Worm (Caenorhabditis elegans) whole organism, early embryonic: Measurements from ENCODE around the gene Y62H9A.1.

Source experiments
- F13C5.2 ChIP-seq: sonication (generic microtip); optimal IDR thresholded peaks from 2 replicates; lab custom pipeline; 2017; ENCODE audit warnings: mild to moderate bottlenecking, missing genetic modification characterization, inconsistent platforms, missing compliant biosample characterization
- ama-1 ChIP-seq: fragments of 150-350 bp; optimal IDR thresholded peaks from 2 replicates; lab custom pipeline; 2014
- ceh-36 ChIP-seq: sonication (generic microtip); optimal IDR thresholded peaks from 2 replicates; lab custom pipeline; 2016; ENCODE audit warnings: missing genetic modification characterization, inconsistent platforms, missing compliant biosample characterization
- hmg-4 ChIP-seq: fragments of 200-800 bp; sonication (Bioruptor generic); optimal IDR thresholded peaks from 2 replicates; lab custom pipeline; 2018; ENCODE audit warnings: mild to moderate bottlenecking, missing genetic modification characterization, missing compliant biosample characterization
- hnd-1 ChIP-seq: sonication (generic microtip); optimal IDR thresholded peaks from 2 replicates; lab custom pipeline; 2016; ENCODE audit warnings: missing genetic modification characterization, missing compliant biosample characterization
- tbx-11 ChIP-seq: fragments of 200-800 bp; sonication (Bioruptor generic); IDR thresholded peaks from 2 replicates; pipeline ENCODE4 v1.3.6; 2022; ENCODE audit warnings: missing genetic modification characterization, missing compliant biosample characterization

ce11 chrX:11913824-11914223 lies 38.5 kb downstream of the Y62H9A.1 start, which contains the start of gene Y62H9A.12:
- TF ChIP-seq F13C5.2 (tag; lab: Kevin White, UChicago) (no peak), ama-1 (no peak), hnd-1 (tag; lab: Kevin White, UChicago) (no peak), ceh-36 (tag; lab: Kevin White, UChicago) (no peak), hmg-4 (GFP tag; lab: Kevin White, UChicago) (no peak), tbx-11 (GFP tag; lab: Robert Waterston, UW) (no peak)
